Fruit fly (Drosophila melanogaster) whole organism, pupa: ENCODE results near the gene CG11841.

ENCODE experiments used
- CG17806 ChIP-seq: fragments of 200-800 bp; sonication (Bioruptor generic); optimal IDR thresholded peaks from 2 replicates; lab custom pipeline; 2018; ENCODE audit warnings: missing biosample characterization, mild to moderate bottlenecking, missing genetic modification characterization, moderate library complexity
- rn ChIP-seq: fragments of 200-800 bp; sonication (Bioruptor generic); IDR thresholded peaks from 2 replicates; pipeline ENCODE4 v1.3.6; 2022; ENCODE audit warnings: missing biosample characterization, missing genetic modification characterization

- TF ChIP-seq CG17806 (tag; lab: Kevin White, UChicago) (peak; percentile 7), rn (GFP tag; lab: Robert Waterston, UW) (no peak)
These were observed 37.2 kb downstream of the CG11841 start for dm6 chr3R:29087926-29088487.
